Fruit fly (Drosophila melanogaster): ENCODE data around the gene CG32148.

DNA sequence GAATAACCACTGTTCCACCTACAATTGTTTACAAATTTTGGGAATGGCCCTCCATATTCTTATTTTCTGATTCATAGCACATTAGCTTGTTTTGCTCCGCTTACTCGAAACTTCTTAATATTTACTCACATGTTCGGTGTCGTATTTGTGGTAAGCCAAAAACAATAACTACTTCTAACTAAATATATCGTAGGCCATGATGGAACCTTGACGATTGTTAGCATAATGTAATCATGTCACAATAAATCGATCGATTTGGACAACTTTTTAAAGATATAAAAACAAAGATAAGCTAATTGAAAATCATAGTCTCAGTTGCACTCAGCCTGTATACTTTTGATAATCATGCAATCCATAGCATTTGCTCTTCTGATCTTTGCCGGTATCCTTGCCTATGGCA lies 31.2 kb downstream of the CG32148 start, which contains the start of gene EAChm:
- TF ChIP-seq gcm2 (GFP tag; optimal IDR thresholded peaks at IDR 0.05), result no peak
- TF ChIP-seq abd-A (tag; optimal IDR thresholded peaks at IDR 0.05), result no peak
- TF ChIP-seq CG12219 (GFP tag; optimal IDR thresholded peaks at IDR 0.05), result no peak

Data from whole organism, embryonic.